Fruit fly (Drosophila melanogaster) whole organism, embryonic: ENCODE results near the gene CG34338.

Source experiments
- ATbp ChIP-seq: fragments of 200-800 bp; sonication (Bioruptor generic); optimal IDR thresholded peaks from 2 replicates; lab custom pipeline; 2017; ENCODE audit warnings: missing biosample characterization, mild to moderate bottlenecking, missing genetic modification characterization, missing genetic modification reagents
- Adf1 ChIP-seq: fragments of 200-800 bp; sonication (Bioruptor generic); IDR thresholded peaks from 2 replicates; pipeline ENCODE4 v1.3.6; 2022; ENCODE audit warnings: missing biosample characterization, missing genetic modification characterization
- Asciz ChIP-seq: fragments of 200-800 bp; sonication (Bioruptor generic); optimal IDR thresholded peaks from 2 replicates; lab custom pipeline; 2017; ENCODE audit warnings: missing biosample characterization, mild to moderate bottlenecking, missing genetic modification characterization, missing genetic modification reagents
- CG1024 ChIP-seq: fragments of 200-800 bp; sonication (Bioruptor generic); IDR thresholded peaks from 2 replicates; pipeline ENCODE4 v1.3.6; 2022; ENCODE audit warnings: missing biosample characterization, missing genetic modification characterization
- CG10654 ChIP-seq: fragments of 200-800 bp; sonication (Bioruptor generic); optimal IDR thresholded peaks from 2 replicates; lab custom pipeline; 2016; ENCODE audit warnings: missing biosample characterization, missing genetic modification characterization
- CG10979 ChIP-seq: fragments of 200-800 bp; sonication (Bioruptor generic); optimal IDR thresholded peaks from 2 replicates; lab custom pipeline; 2018; ENCODE audit warnings: missing biosample characterization, mild to moderate bottlenecking, missing genetic modification characterization, moderate library complexity
- CG11085 ChIP-seq: fragments of 200-800 bp; sonication (Bioruptor generic); IDR thresholded peaks from 2 replicates; pipeline ENCODE4 v1.3.6; 2022; ENCODE audit warnings: missing biosample characterization, missing genetic modification characterization
- CG13624 ChIP-seq: fragments of 200-800 bp; sonication (Bioruptor generic); optimal IDR thresholded peaks from 2 replicates; lab custom pipeline; 2016; ENCODE audit warnings: missing biosample characterization, missing genetic modification characterization
- CG13775 ChIP-seq: fragments of 200-800 bp; sonication (Bioruptor generic); optimal IDR thresholded peaks from 3 replicates; lab custom pipeline; 2017; ENCODE audit warnings: missing biosample characterization, mild to moderate bottlenecking, missing genetic modification characterization
- CG15011 ChIP-seq: fragments of 200-800 bp; sonication (Bioruptor generic); optimal IDR thresholded peaks from 3 replicates; lab custom pipeline; 2018; ENCODE audit warnings: missing biosample characterization, mild to moderate bottlenecking, missing genetic modification characterization
- CG15073 ChIP-seq: fragments of 200-800 bp; sonication (Bioruptor generic); optimal IDR thresholded peaks from 2 replicates; lab custom pipeline; 2016; ENCODE audit warnings: missing biosample characterization, missing genetic modification characterization
- CG17328 ChIP-seq: fragments of 200-800 bp; sonication (Bioruptor generic); IDR thresholded peaks from 2 replicates; pipeline ENCODE4 v1.3.6; 2022; ENCODE audit warnings: missing biosample characterization, missing genetic modification characterization
- CG17359 ChIP-seq: fragments of 200-800 bp; sonication (Bioruptor generic); optimal IDR thresholded peaks from 3 replicates; lab custom pipeline; 2018; ENCODE audit warnings: missing biosample characterization, mild to moderate bottlenecking, missing genetic modification characterization, moderate library complexity
- CG17612 ChIP-seq: fragments of 200-800 bp; sonication (Bioruptor generic); IDR thresholded peaks from 2 replicates; pipeline ENCODE4 v1.3.6; 2022; ENCODE audit warnings: missing biosample characterization, missing genetic modification characterization
- CG18262 ChIP-seq: fragments of 200-800 bp; optimal IDR thresholded peaks from 3 replicates; lab custom pipeline; 2019; ENCODE audit warnings: missing biosample characterization, mild to moderate bottlenecking, missing genetic modification characterization, moderate library complexity
- CG31365 ChIP-seq: fragments of 200-800 bp; sonication (Bioruptor generic); optimal IDR thresholded peaks from 2 replicates; lab custom pipeline; 2018; ENCODE audit warnings: missing biosample characterization, mild to moderate bottlenecking, missing genetic modification characterization
- CG4707 ChIP-seq: fragments of 200-800 bp; sonication (Bioruptor generic); optimal IDR thresholded peaks from 2 replicates; lab custom pipeline; 2018; ENCODE audit warnings: missing biosample characterization, mild to moderate bottlenecking, missing genetic modification characterization, moderate library complexity
- CG6175 ChIP-seq: fragments of 200-800 bp; sonication (Bioruptor generic); IDR thresholded peaks from 3 replicates; pipeline ENCODE4 v1.3.6; 2022; ENCODE audit warnings: missing biosample characterization, missing genetic modification characterization
- CG7987 ChIP-seq: fragments of 200-800 bp; sonication (Bioruptor generic); optimal IDR thresholded peaks from 2 replicates; lab custom pipeline; 2018; ENCODE audit warnings: missing biosample characterization, mild to moderate bottlenecking, missing genetic modification characterization, moderate library complexity
- CG8089 ChIP-seq: fragments of 200-800 bp; sonication (Bioruptor generic); optimal IDR thresholded peaks from 3 replicates; lab custom pipeline; 2016; ENCODE audit warnings: missing biosample characterization, missing genetic modification characterization
- CG9437 ChIP-seq: fragments of 200-800 bp; sonication (Bioruptor generic); optimal IDR thresholded peaks from 2 replicates; lab custom pipeline; 2018; ENCODE audit warnings: missing biosample characterization, mild to moderate bottlenecking, missing genetic modification characterization
- CG9817 ChIP-seq: fragments of 200-800 bp; sonication (Bioruptor generic); optimal IDR thresholded peaks from 2 replicates; lab custom pipeline; 2018; ENCODE audit warnings: missing biosample characterization, mild to moderate bottlenecking, missing genetic modification characterization, moderate library complexity
- Dip2 ChIP-seq: fragments of 200-800 bp; sonication (Bioruptor generic); IDR thresholded peaks from 2 replicates; pipeline ENCODE4 v1.3.6; 2022; ENCODE audit warnings: missing biosample characterization, missing genetic modification characterization
- Dll ChIP-seq: fragments of 200-800 bp; sonication (Bioruptor generic); IDR thresholded peaks from 4 replicates; pipeline ENCODE4 v1.3.6; 2022; ENCODE audit warnings: missing biosample characterization, missing genetic modification characterization; ENCODE audit not compliant: partially characterized antibody
- H2.0 ChIP-seq: fragments of 200-800 bp; sonication (Bioruptor generic); IDR thresholded peaks from 2 replicates; pipeline ENCODE4 v1.3.6; 2022; ENCODE audit warnings: missing biosample characterization, missing genetic modification characterization
- HHEX ChIP-seq: fragments of 200-800 bp; sonication (Bioruptor generic); optimal IDR thresholded peaks from 3 replicates; lab custom pipeline; 2017; ENCODE audit warnings: missing biosample characterization, mild to moderate bottlenecking, missing genetic modification characterization, missing genetic modification reagents
- Hmx ChIP-seq: fragments of 200-800 bp; sonication (Bioruptor generic); optimal IDR thresholded peaks from 2 replicates; lab custom pipeline; 2016; ENCODE audit warnings: missing biosample characterization, missing genetic modification characterization
- Lim3 ChIP-seq: fragments of 200-800 bp; sonication (Bioruptor generic); IDR thresholded peaks from 2 replicates; pipeline ENCODE4 v1.3.6; 2022; ENCODE audit warnings: missing biosample characterization, missing genetic modification characterization
- NC2β ChIP-seq: fragments of 200-800 bp; sonication (Bioruptor generic); optimal IDR thresholded peaks from 2 replicates; lab custom pipeline; 2016; ENCODE audit warnings: missing biosample characterization, missing genetic modification characterization
- Nf-YB ChIP-seq: fragments of 200-800 bp; sonication (Bioruptor generic); optimal IDR thresholded peaks from 3 replicates; lab custom pipeline; 2019; ENCODE audit warnings: missing biosample characterization, mild to moderate bottlenecking, missing genetic modification characterization, moderate library complexity
- Oli ChIP-seq: fragments of 200-800 bp; sonication (Bioruptor generic); optimal IDR thresholded peaks from 2 replicates; lab custom pipeline; 2018; ENCODE audit warnings: missing biosample characterization, mild to moderate bottlenecking, missing genetic modification characterization, moderate library complexity
- Opbp ChIP-seq: fragments of 200-800 bp; sonication (Bioruptor generic); IDR thresholded peaks from 3 replicates; pipeline ENCODE4 v1.3.6; 2022; ENCODE audit warnings: missing biosample characterization, missing genetic modification characterization; ENCODE audit not compliant: partially characterized antibody
- Six4 ChIP-seq: fragments of 200-800 bp; sonication (Bioruptor generic); optimal IDR thresholded peaks from 2 replicates; lab custom pipeline; 2016; ENCODE audit warnings: missing biosample characterization, missing genetic modification characterization
- Trl ChIP-seq, 3 experiments: fragments of >200 bp in 2 of 3; fragments of 200-800 bp in 1 of 3; sonication (Bioruptor generic) in 1 of 3; optimal IDR thresholded peaks; 2 replicates in 1 of 3; 3 replicates in 2 of 3; lab custom pipeline; 2016 to 2017; ENCODE audit warnings: missing biosample characterization in 1 of 3, missing genetic modification characterization in 1 of 3
- Xbp1 ChIP-seq: fragments of 200-800 bp; sonication (Bioruptor generic); optimal IDR thresholded peaks from 3 replicates; lab custom pipeline; 2016; ENCODE audit warnings: missing biosample characterization, mild to moderate bottlenecking, missing genetic modification characterization
- aop ChIP-seq: fragments of 200-800 bp; sonication (Bioruptor generic); IDR thresholded peaks from 2 replicates; pipeline ENCODE4 v1.3.6; 2022; ENCODE audit warnings: missing biosample characterization, missing genetic modification characterization
- dpn ChIP-seq, 2 experiments: fragments of 200-800 bp; sonication (Bioruptor generic); optimal IDR thresholded peaks; 3 replicates each; lab custom pipeline; 2016; ENCODE audit warnings: missing biosample characterization in 2 of 2, missing genetic modification characterization in 2 of 2
- insv ChIP-seq, 2 experiments: fragments of 200-800 bp; sonication (Bioruptor generic); optimal IDR thresholded peaks; 3 replicates each; lab custom pipeline; 2016 to 2018; ENCODE audit warnings: missing biosample characterization in 2 of 2, missing genetic modification characterization in 2 of 2
- lbe ChIP-seq: fragments of 200-800 bp; sonication (Bioruptor generic); optimal IDR thresholded peaks from 2 replicates; lab custom pipeline; 2016; ENCODE audit warnings: missing biosample characterization, mild to moderate bottlenecking, missing genetic modification characterization
- peb ChIP-seq: fragments of 200-800 bp; sonication (Bioruptor generic); IDR thresholded peaks from 2 replicates; pipeline ENCODE4 v1.3.6; 2022; ENCODE audit warnings: missing biosample characterization, missing genetic modification characterization
- repo ChIP-seq: fragments of 200-800 bp; sonication (Bioruptor generic); optimal IDR thresholded peaks from 2 replicates; lab custom pipeline; 2016; ENCODE audit warnings: missing biosample characterization, missing genetic modification characterization
- slou ChIP-seq: fragments of 200-800 bp; sonication (Bioruptor generic); optimal IDR thresholded peaks from 3 replicates; lab custom pipeline; 2016; ENCODE audit warnings: missing biosample characterization, missing genetic modification characterization
- slp2 ChIP-seq: fragments of 200-800 bp; sonication (Bioruptor generic); optimal IDR thresholded peaks from 2 replicates; lab custom pipeline; 2016; ENCODE audit warnings: missing biosample characterization, missing genetic modification characterization
- stc ChIP-seq: fragments of 200-800 bp; sonication (Bioruptor generic); IDR thresholded peaks from 2 replicates; pipeline ENCODE4 v1.3.6; 2022; ENCODE audit warnings: missing biosample characterization, missing genetic modification characterization
- tgo ChIP-seq: fragments of 200-800 bp; sonication (Bioruptor generic); IDR thresholded peaks from 3 replicates; pipeline ENCODE4 v1.3.6; 2022; ENCODE audit warnings: missing biosample characterization, missing genetic modification characterization
- tup ChIP-seq: fragments of 200-800 bp; sonication (Bioruptor generic); optimal IDR thresholded peaks from 2 replicates; lab custom pipeline; 2016; ENCODE audit warnings: missing biosample characterization, mild to moderate bottlenecking, missing genetic modification characterization, moderate library complexity
- vnd ChIP-seq: fragments of 200-800 bp; sonication (Bioruptor generic); IDR thresholded peaks from 3 replicates; pipeline ENCODE4 v1.3.6; 2022; ENCODE audit warnings: missing biosample characterization, missing genetic modification characterization; ENCODE audit not compliant: partially characterized antibody
- zfh1 ChIP-seq: fragments of 200-800 bp; sonication (Bioruptor generic); IDR thresholded peaks from 3 replicates; pipeline ENCODE4 v1.3.6; 2022; ENCODE audit warnings: missing biosample characterization, missing genetic modification characterization

The CG34338 gene

DNA sequence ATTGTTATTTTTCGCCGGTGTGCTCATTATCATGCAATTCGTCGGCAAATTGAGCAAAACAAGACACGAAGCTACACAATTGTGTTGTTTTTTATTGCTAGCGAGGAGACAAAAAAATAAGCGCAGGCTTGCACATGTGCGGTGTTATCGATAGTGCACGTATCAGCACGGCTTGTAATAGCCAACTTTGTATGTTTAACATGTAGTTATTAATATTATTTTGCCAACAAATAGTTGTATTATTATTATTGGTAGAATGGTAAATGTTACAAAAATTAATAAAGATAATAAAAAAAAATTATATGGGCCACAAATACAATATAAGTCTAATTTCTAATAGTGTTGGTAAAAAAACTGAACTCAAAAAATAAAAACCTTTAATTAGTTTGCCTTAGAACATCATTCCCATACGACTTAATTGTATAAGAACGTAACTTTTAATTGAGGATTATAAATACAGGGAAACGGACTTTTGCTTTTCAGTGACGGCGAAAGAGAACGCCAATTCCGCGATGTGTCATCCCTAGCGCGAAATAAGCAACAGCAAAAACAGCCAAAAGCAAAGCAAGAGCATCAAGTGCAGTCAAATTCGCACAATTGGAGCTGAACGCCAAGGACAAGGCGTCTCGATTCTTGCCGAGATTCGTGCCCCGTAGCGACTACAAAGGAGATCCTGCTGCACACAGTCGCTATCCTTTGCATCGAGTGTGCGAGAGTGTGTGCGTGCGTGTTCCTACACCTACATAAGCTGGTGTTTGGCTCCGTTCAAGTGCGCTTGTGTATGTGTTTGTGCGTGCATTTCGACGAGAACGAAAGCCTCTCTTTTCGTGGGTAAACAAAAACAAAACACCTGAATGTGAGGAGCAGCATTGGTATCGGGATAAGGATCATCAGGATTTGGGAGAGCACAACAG is 40.0 kb upstream of the CG34338 start, which contains the start of the genes NELF-B and CG12155 (continued):
- TF ChIP-seq ATbp (GFP tag; lab: Kevin White, UChicago) = no peak
- no peak for TF ChIP-seq tup (GFP tag; lab: Kevin White, UChicago)
- no peak for TF ChIP-seq H2.0 (GFP tag; lab: Robert Waterston, UW)
- TF ChIP-seq CG11085 (GFP tag; lab: Robert Waterston, UW) = no peak
- no peak for TF ChIP-seq aop (GFP tag; lab: Robert Waterston, UW)
- no peak for TF ChIP-seq CG8089 (GFP tag; lab: Kevin White, UChicago)
- TF ChIP-seq insv (GFP tag; optimal IDR thresholded peaks at IDR 0.05; lab: Kevin White, UChicago) = peak in 1 of 2 experiments; percentile 1
- TF ChIP-seq Asciz = no peak
- TF ChIP-seq CG17359 (tag; lab: Kevin White, UChicago) = peak; percentile 29
- 0 out of 3 replicates have a peak, but pooled peaks have one; percentile 55 for TF ChIP-seq vnd (GFP tag; lab: Robert Waterston, UW)
- TF ChIP-seq CG17612 = no peak
- peak; percentile 38 to 54 for TF ChIP-seq dpn (GFP tag; optimal IDR thresholded peaks at IDR 0.05; lab: Kevin White, UChicago)
- no peak for TF ChIP-seq CG6175 (GFP tag; lab: Robert Waterston, UW)
- TF ChIP-seq CG10654 (GFP tag; lab: Kevin White, UChicago) = peak; percentile 41
- peak; percentile 61 for TF ChIP-seq Six4
- TF ChIP-seq Opbp (GFP tag; lab: Robert Waterston, UW) = peak; percentile 51; the same call in 2 of the 3 replicates
- peak; percentile 49 for TF ChIP-seq slou
- no peak for TF ChIP-seq lbe
- TF ChIP-seq Lim3 (GFP tag; lab: Robert Waterston, UW) = no peak
- TF ChIP-seq Trl (optimal IDR thresholded peaks at IDR 0.05; lab: Kevin White, UChicago) = no peak
- no peak for TF ChIP-seq Trl (GFP tag; optimal IDR thresholded peaks at IDR 0.05; lab: Kevin White, UChicago)
- peak; percentile 23 for TF ChIP-seq CG10979 (tag; lab: Kevin White, UChicago)
- peak; percentile 41 for TF ChIP-seq Oli (tag; lab: Kevin White, UChicago)
- no peak for TF ChIP-seq peb
- no peak for TF ChIP-seq CG15073
- TF ChIP-seq CG13624 (GFP tag; lab: Kevin White, UChicago) = no peak
- no peak for TF ChIP-seq Dip2 (GFP tag; lab: Robert Waterston, UW)
- TF ChIP-seq repo (GFP tag; lab: Kevin White, UChicago) = no peak
- TF ChIP-seq CG13775 = peak; percentile 78
- no peak for TF ChIP-seq CG4707 (GFP tag; lab: Kevin White, UChicago)
- peak; percentile 18; the same call in 1 of the 3 replicates for TF ChIP-seq tgo (GFP tag; lab: Robert Waterston, UW)
- TF ChIP-seq CG9817 = peak; percentile 46
- no peak for TF ChIP-seq stc (GFP tag; lab: Robert Waterston, UW)
- no peak for TF ChIP-seq CG31365 (tag; lab: Kevin White, UChicago)
- no peak for TF ChIP-seq NC2β
- TF ChIP-seq CG18262 (tag; lab: Kevin White, UChicago) = peak; percentile 69
- TF ChIP-seq CG7987 (GFP tag; lab: Kevin White, UChicago) = no peak
- peak; percentile 71 for TF ChIP-seq Xbp1 (GFP tag; lab: Kevin White, UChicago)
- no peak for TF ChIP-seq CG1024 (GFP tag; lab: Robert Waterston, UW)
- no peak for TF ChIP-seq CG15011 (GFP tag; lab: Kevin White, UChicago)
- peak; percentile 8 for TF ChIP-seq slp2 (GFP tag; lab: Kevin White, UChicago)
- TF ChIP-seq Nf-YB (GFP tag; lab: Kevin White, UChicago) = no peak
- TF ChIP-seq HHEX = no peak
- peak; percentile 70; the same call in 3 of the 4 replicates for TF ChIP-seq Dll
- no peak for TF ChIP-seq CG17328 (GFP tag; lab: Robert Waterston, UW)
- TF ChIP-seq Hmx (GFP tag; lab: Kevin White, UChicago) = no peak
- TF ChIP-seq zfh1 (GFP tag; lab: Robert Waterston, UW) = no peak
- TF ChIP-seq Adf1 (GFP tag; lab: Robert Waterston, UW) = no peak
- TF ChIP-seq CG9437 = peak; percentile 63
